Fruit fly (Drosophila melanogaster): ENCODE measurements around the gene Drsl6.

The Drsl6 gene

dm6 chr3L:3342307-3342940, 6.2 kb upstream of the Drsl6 start:
- peak; percentile 82 for TF ChIP-seq pan (optimal IDR thresholded peaks at IDR 0.05)
- no peak for TF ChIP-seq psq (optimal IDR thresholded peaks at IDR 0.05)
- no peak for TF ChIP-seq EcR (GFP tag; optimal IDR thresholded peaks at IDR 0.05)

dm6 chr3L:3339695-3340226, 3.5 kb upstream of the Drsl6 start:
- TF ChIP-seq usp (GFP tag; optimal IDR thresholded peaks at IDR 0.05) = no peak
- TF ChIP-seq Dll (optimal IDR thresholded peaks at IDR 0.05) = no peak

- TF ChIP-seq Dll (optimal IDR thresholded peaks at IDR 0.05) (no peak), pan (optimal IDR thresholded peaks at IDR 0.05) (no peak), CG8478 (optimal IDR thresholded peaks at IDR 0.05) (no peak)
These were observed 2.8 kb upstream of the Drsl6 start for dm6 chr3L:3338882-3339590.

- no peak for TF ChIP-seq EcR (GFP tag; optimal IDR thresholded peaks at IDR 0.05)
These were observed 2.0 kb upstream of the Drsl6 start for dm6 chr3L:3338028-3338855.

- no peak for TF ChIP-seq usp (GFP tag; optimal IDR thresholded peaks at IDR 0.05)
- TF ChIP-seq pan (optimal IDR thresholded peaks at IDR 0.05) = no peak
- no peak for TF ChIP-seq CG8478 (optimal IDR thresholded peaks at IDR 0.05)
- no peak for TF ChIP-seq psq (optimal IDR thresholded peaks at IDR 0.05)
- no peak for TF ChIP-seq EcR (GFP tag; optimal IDR thresholded peaks at IDR 0.05)
- TF ChIP-seq Dll (optimal IDR thresholded peaks at IDR 0.05) = no peak
These were observed 1.2 kb upstream of the Drsl6 start for dm6 chr3L:3337345-3337928.

dm6 chr3L:3335688-3336087, 530 bp downstream of the Drsl6 start, which contains the start of gene Drsl1:
Gene Drsl1 (minus strand): TSS chr3L:3335788.
- TF ChIP-seq EcR (GFP tag; optimal IDR thresholded peaks at IDR 0.05) (no peak), usp (GFP tag; optimal IDR thresholded peaks at IDR 0.05) (no peak), Dll (optimal IDR thresholded peaks at IDR 0.05) (no peak), pan (optimal IDR thresholded peaks at IDR 0.05) (no peak), psq (optimal IDR thresholded peaks at IDR 0.05) (no peak), CG8478 (optimal IDR thresholded peaks at IDR 0.05) (no peak)

- no peak for TF ChIP-seq psq (optimal IDR thresholded peaks at IDR 0.05)
These were observed 1.4 kb downstream of the Drsl6 start, which contains the start of gene CG14969 for dm6 chr3L:3334784-3335183. Gene CG14969 (minus strand): TSS chr3L:3334978.

dm6 chr3L:3329763-3330162, 6.5 kb downstream of the Drsl6 start, which contains the start of gene CG14961:
Gene CG14961 (plus strand): TSS chr3L:3330063.
- TF ChIP-seq psq (optimal IDR thresholded peaks at IDR 0.05) (no peak), CG8478 (optimal IDR thresholded peaks at IDR 0.05) (no peak), usp (GFP tag; optimal IDR thresholded peaks at IDR 0.05) (no peak), Dll (optimal IDR thresholded peaks at IDR 0.05) (no peak), pan (optimal IDR thresholded peaks at IDR 0.05) (no peak), EcR (GFP tag; optimal IDR thresholded peaks at IDR 0.05) (no peak)

- TF ChIP-seq pan (optimal IDR thresholded peaks at IDR 0.05) (no peak), EcR (GFP tag; optimal IDR thresholded peaks at IDR 0.05) (no peak), Dll (optimal IDR thresholded peaks at IDR 0.05) (no peak), CG8478 (optimal IDR thresholded peaks at IDR 0.05) (no peak), psq (optimal IDR thresholded peaks at IDR 0.05) (no peak), usp (GFP tag; optimal IDR thresholded peaks at IDR 0.05) (no peak)
These were observed 7.4 kb downstream of the Drsl6 start, which contains the start of gene Strip for dm6 chr3L:3328771-3329170. Gene Strip (minus strand): TSS chr3L:3328871.

- TF ChIP-seq usp (GFP tag; optimal IDR thresholded peaks at IDR 0.05) = no peak
- no peak for TF ChIP-seq Dll (optimal IDR thresholded peaks at IDR 0.05)
These were observed 10.0 kb downstream of the Drsl6 start, which contains the start of gene Gtpx for dm6 chr3L:3325925-3326903. Gene Gtpx (plus strand): TSS chr3L:3326265.

dm6 chr3L:3325597-3325924, 10.7 kb downstream of the Drsl6 start:
- no peak for TF ChIP-seq CG8478 (optimal IDR thresholded peaks at IDR 0.05)
- no peak for TF ChIP-seq Dll (optimal IDR thresholded peaks at IDR 0.05)
- no peak for TF ChIP-seq psq (optimal IDR thresholded peaks at IDR 0.05)
- no peak for TF ChIP-seq EcR (GFP tag; optimal IDR thresholded peaks at IDR 0.05)
- TF ChIP-seq pan (optimal IDR thresholded peaks at IDR 0.05) = no peak
- no peak for TF ChIP-seq usp (GFP tag; optimal IDR thresholded peaks at IDR 0.05)

Data from whole organism.